Fruit fly (Drosophila melanogaster) whole organism, prepupa: ENCODE results near the gene lsn.
A peak's percentile ranks its signal among the peaks of the same experiment; 100 is the strongest.

Experiments
- Blimp-1 ChIP-seq: fragments of 200-800 bp; sonication (Bioruptor generic); optimal IDR thresholded peaks from 3 replicates; lab custom pipeline; 2017; ENCODE audit warnings: missing biosample characterization, missing genetic modification characterization, mild to moderate bottlenecking, moderate library complexity, missing genetic modification reagents
- CG10631 ChIP-seq: fragments of 200-800 bp; sonication (Bioruptor generic); optimal IDR thresholded peaks from 2 replicates; lab custom pipeline; 2016; ENCODE audit warnings: missing biosample characterization, missing genetic modification characterization
- CG10669 ChIP-seq: fragments of 200-800 bp; sonication (Bioruptor generic); optimal IDR thresholded peaks from 3 replicates; lab custom pipeline; 2018; ENCODE audit warnings: missing biosample characterization, mild to moderate bottlenecking, missing genetic modification characterization, moderate library complexity
- CG11294 ChIP-seq: fragments of 200-800 bp; sonication (Bioruptor generic); IDR thresholded peaks from 2 replicates; pipeline ENCODE4 v1.3.6; 2022; ENCODE audit warnings: missing biosample characterization, missing genetic modification characterization
- CG11762 ChIP-seq: fragments of 200-800 bp; sonication (Bioruptor generic); optimal IDR thresholded peaks from 3 replicates; lab custom pipeline; 2016; ENCODE audit warnings: missing biosample characterization, missing genetic modification characterization; ENCODE audit not compliant: insufficient read depth
- CG11902 ChIP-seq: fragments of 200-800 bp; sonication (Bioruptor generic); optimal IDR thresholded peaks from 3 replicates; lab custom pipeline; 2016; ENCODE audit warnings: missing biosample characterization, missing genetic modification characterization
- CG15336 ChIP-seq: fragments of 200-800 bp; sonication (Bioruptor generic); IDR thresholded peaks from 2 replicates; pipeline ENCODE4 v1.3.6; 2022; ENCODE audit warnings: missing biosample characterization, missing genetic modification characterization
- CG1621 ChIP-seq: fragments of 200-800 bp; sonication (Bioruptor generic); optimal IDR thresholded peaks from 3 replicates; lab custom pipeline; 2018; ENCODE audit warnings: missing biosample characterization, mild to moderate bottlenecking, missing genetic modification characterization
- CG3032 ChIP-seq: fragments of 200-800 bp; optimal IDR thresholded peaks from 2 replicates; lab custom pipeline; 2019; ENCODE audit warnings: missing biosample characterization, mild to moderate bottlenecking, missing genetic modification characterization, moderate library complexity
- CG31627 ChIP-seq: fragments of 200-800 bp; sonication (Bioruptor generic); optimal IDR thresholded peaks from 3 replicates; lab custom pipeline; 2016; ENCODE audit warnings: missing biosample characterization, missing genetic modification characterization
- CG32006 ChIP-seq: fragments of 200-800 bp; sonication (Bioruptor generic); optimal IDR thresholded peaks from 3 replicates; lab custom pipeline; 2017; ENCODE audit warnings: missing biosample characterization, mild to moderate bottlenecking, missing genetic modification characterization
- CG34406 ChIP-seq: fragments of 200-800 bp; sonication (Bioruptor generic); optimal IDR thresholded peaks from 3 replicates; lab custom pipeline; 2016; ENCODE audit warnings: missing biosample characterization, missing genetic modification characterization
- CG6163 ChIP-seq: fragments of 200-800 bp; sonication (Bioruptor generic); IDR thresholded peaks from 3 replicates; pipeline ENCODE4 v1.3.6; 2022; ENCODE audit warnings: missing biosample characterization, missing genetic modification characterization
- CG6276 ChIP-seq: fragments of 200-800 bp; sonication (Bioruptor generic); optimal IDR thresholded peaks from 2 replicates; lab custom pipeline; 2017; ENCODE audit warnings: missing biosample characterization, mild to moderate bottlenecking, missing genetic modification characterization
- CG6792 ChIP-seq: fragments of 200-800 bp; sonication (Bioruptor generic); optimal IDR thresholded peaks from 3 replicates; lab custom pipeline; 2016; ENCODE audit warnings: missing biosample characterization, missing genetic modification characterization
- CG6854 ChIP-seq: fragments of 200-800 bp; sonication (Bioruptor generic); optimal IDR thresholded peaks from 2 replicates; lab custom pipeline; 2017; ENCODE audit warnings: missing biosample characterization, mild to moderate bottlenecking, missing genetic modification characterization
- CG7368 ChIP-seq: fragments of 200-800 bp; sonication (Bioruptor generic); optimal IDR thresholded peaks from 3 replicates; lab custom pipeline; 2016; ENCODE audit warnings: missing biosample characterization, missing genetic modification characterization
- CG8119 ChIP-seq: fragments of 200-800 bp; sonication (Bioruptor generic); IDR thresholded peaks from 3 replicates; pipeline ENCODE4 v1.3.6; 2022; ENCODE audit warnings: missing biosample characterization, missing genetic modification characterization
- CG8319 ChIP-seq: fragments of 200-800 bp; sonication (Bioruptor generic); optimal IDR thresholded peaks from 3 replicates; lab custom pipeline; 2016; ENCODE audit warnings: missing biosample characterization, missing genetic modification characterization
- CG8632 ChIP-seq: fragments of 200-800 bp; sonication (Bioruptor generic); optimal IDR thresholded peaks from 3 replicates; lab custom pipeline; 2016; ENCODE audit warnings: missing biosample characterization, missing genetic modification characterization
- CG9139 ChIP-seq: fragments of 200-800 bp; sonication (Bioruptor generic); optimal IDR thresholded peaks from 3 replicates; lab custom pipeline; 2017; ENCODE audit warnings: missing biosample characterization, mild to moderate bottlenecking, missing genetic modification characterization
- Eip78C ChIP-seq: fragments of 200-800 bp; sonication (Bioruptor generic); peaks from one replicate; lab custom pipeline; 2016; ENCODE audit warnings: missing biosample characterization, missing genetic modification characterization
- Eip93F ChIP-seq: fragments of 200-800 bp; sonication (Bioruptor generic); optimal IDR thresholded peaks from 2 replicates; lab custom pipeline; 2016; ENCODE audit warnings: missing biosample characterization, mild to moderate bottlenecking, missing genetic modification characterization
- Ets21C ChIP-seq: fragments of 200-800 bp; sonication (Bioruptor generic); optimal IDR thresholded peaks from 3 replicates; lab custom pipeline; 2016; ENCODE audit warnings: missing biosample characterization, missing genetic modification characterization
- Ets96B ChIP-seq: fragments of 200-800 bp; optimal IDR thresholded peaks from 2 replicates; lab custom pipeline; 2019; ENCODE audit warnings: missing biosample characterization, mild to moderate bottlenecking, missing genetic modification characterization, moderate library complexity
- Gug ChIP-seq: fragments of 200-800 bp; sonication (Bioruptor generic); IDR thresholded peaks from 2 replicates; pipeline ENCODE4 v1.3.6; 2022; ENCODE audit warnings: missing biosample characterization, missing genetic modification characterization
- Hr38 ChIP-seq: sonication (Bioruptor generic); optimal IDR thresholded peaks from 2 replicates; lab custom pipeline; 2016; ENCODE audit warnings: missing biosample characterization, missing genetic modification characterization
- Hr39 ChIP-seq: fragments of 200-800 bp; sonication (Bioruptor generic); optimal IDR thresholded peaks from 2 replicates; lab custom pipeline; 2016; ENCODE audit warnings: missing biosample characterization, missing genetic modification characterization
- Lpt ChIP-seq: fragments of 200-800 bp; sonication (Bioruptor generic); optimal IDR thresholded peaks from 3 replicates; lab custom pipeline; 2016; ENCODE audit warnings: missing biosample characterization, missing genetic modification characterization
- Met ChIP-seq: fragments of 200-800 bp; sonication (Bioruptor generic); optimal IDR thresholded peaks from 3 replicates; lab custom pipeline; 2016; ENCODE audit warnings: missing biosample characterization, missing genetic modification characterization
- Smox ChIP-seq: fragments of 200-800 bp; sonication (Bioruptor generic); optimal IDR thresholded peaks from 3 replicates; lab custom pipeline; 2016; ENCODE audit warnings: missing biosample characterization, missing genetic modification characterization
- Sox102F ChIP-seq: fragments of 200-800 bp; sonication (Bioruptor generic); optimal IDR thresholded peaks from 2 replicates; lab custom pipeline; 2016; ENCODE audit warnings: missing biosample characterization, mild to moderate bottlenecking, missing genetic modification characterization
- Sox15 ChIP-seq: fragments of 200-800 bp; sonication (Bioruptor generic); optimal IDR thresholded peaks from 3 replicates; lab custom pipeline; 2016; ENCODE audit warnings: missing biosample characterization, missing genetic modification characterization
- achi ChIP-seq: fragments of 200-800 bp; sonication (Bioruptor generic); optimal IDR thresholded peaks from 3 replicates; lab custom pipeline; 2016; ENCODE audit warnings: missing biosample characterization, missing genetic modification characterization
- cyc ChIP-seq: fragments of 200-800 bp; sonication (Bioruptor generic); optimal IDR thresholded peaks from 3 replicates; lab custom pipeline; 2016; ENCODE audit warnings: missing biosample characterization, missing genetic modification characterization
- dac ChIP-seq: fragments of 200-800 bp; sonication (Bioruptor generic); optimal IDR thresholded peaks from 2 replicates; lab custom pipeline; 2017; ENCODE audit warnings: missing biosample characterization, mild to moderate bottlenecking, missing genetic modification characterization
- esn ChIP-seq: fragments of 200-800 bp; sonication (Bioruptor generic); optimal IDR thresholded peaks from 2 replicates; lab custom pipeline; 2016; ENCODE audit warnings: missing biosample characterization, mild to moderate bottlenecking, missing genetic modification characterization, moderate library complexity
- fd85E ChIP-seq: fragments of 200-800 bp; sonication (Bioruptor generic); optimal IDR thresholded peaks from 3 replicates; lab custom pipeline; 2016; ENCODE audit warnings: missing biosample characterization, missing genetic modification characterization
- fkh ChIP-seq: fragments of 200-800 bp; sonication (Bioruptor generic); optimal IDR thresholded peaks from 3 replicates; lab custom pipeline; 2017; ENCODE audit warnings: missing biosample characterization, mild to moderate bottlenecking, missing genetic modification characterization, moderate library complexity
- lz ChIP-seq: fragments of 200-800 bp; sonication (Bioruptor generic); optimal IDR thresholded peaks from 3 replicates; lab custom pipeline; 2016; ENCODE audit warnings: missing biosample characterization, missing genetic modification characterization
- net ChIP-seq: fragments of 200-800 bp; sonication (Bioruptor generic); optimal IDR thresholded peaks from 3 replicates; lab custom pipeline; 2016; ENCODE audit warnings: missing biosample characterization, missing genetic modification characterization
- salr ChIP-seq, 2 experiments: fragments of 200-800 bp; sonication (Bioruptor generic); optimal IDR thresholded peaks; 3 replicates each; lab custom pipeline; 2016 to 2018; ENCODE audit warnings: missing biosample characterization in 2 of 2, missing genetic modification characterization in 2 of 2, mild to moderate bottlenecking in 1 of 2
- spab ChIP-seq: fragments of 200-800 bp; sonication (Bioruptor generic); optimal IDR thresholded peaks from 2 replicates; lab custom pipeline; 2017; ENCODE audit warnings: missing biosample characterization, mild to moderate bottlenecking, missing genetic modification characterization, missing genetic modification reagents
- ss ChIP-seq, 2 experiments: fragments of 200-800 bp; sonication (Bioruptor generic); optimal IDR thresholded peaks; 2 replicates in 1 of 2; 3 replicates in 1 of 2; lab custom pipeline; 2017 to 2018; ENCODE audit warnings: mild to moderate bottlenecking in 2 of 2, missing biosample characterization in 2 of 2, missing genetic modification characterization in 2 of 2, moderate library complexity in 1 of 2
- topi ChIP-seq: fragments of 200-800 bp; sonication (Bioruptor generic); optimal IDR thresholded peaks from 3 replicates; lab custom pipeline; 2016; ENCODE audit warnings: missing biosample characterization, missing genetic modification characterization
- vri ChIP-seq: fragments of 200-800 bp; sonication (Bioruptor generic); optimal IDR thresholded peaks from 3 replicates; lab custom pipeline; 2016; ENCODE audit warnings: missing biosample characterization, mild to moderate bottlenecking, missing genetic modification characterization

lsn gene

DNA sequence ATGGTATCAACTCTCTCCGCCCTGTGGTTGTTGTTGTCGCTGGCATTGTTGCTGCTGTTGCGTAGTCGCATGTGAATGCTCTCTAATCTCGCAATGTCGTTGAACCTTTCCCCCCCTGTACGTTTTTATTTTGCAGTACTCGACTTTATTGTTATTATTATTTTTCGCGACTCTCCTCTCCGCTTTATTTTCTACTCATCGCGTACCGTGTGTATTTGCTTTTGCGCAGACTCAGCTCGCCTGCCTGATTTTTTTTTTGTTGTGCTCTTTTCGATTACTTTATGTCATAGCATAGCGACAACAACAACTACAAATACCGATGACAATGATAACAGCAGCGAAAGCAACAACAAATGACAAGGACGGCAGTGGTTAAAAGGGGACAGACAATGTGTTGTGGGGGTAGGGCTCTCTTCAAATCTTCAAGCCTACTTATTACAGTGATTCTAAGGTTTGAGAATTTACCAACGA, 35.4 kb upstream of the lsn start (continued):
- TF ChIP-seq CG1621 (tag; lab: Kevin White, UChicago) (peak; percentile 31), CG6276 (GFP tag; lab: Kevin White, UChicago) (no peak), Gug (GFP tag; lab: Robert Waterston, UW) (no peak), Ets21C (GFP tag; lab: Kevin White, UChicago) (no peak), lz (GFP tag; lab: Kevin White, UChicago) (peak; percentile 6), cyc (peak; percentile 35), Ets96B (tag; lab: Kevin White, UChicago) (peak; percentile 59), Eip93F (GFP tag; lab: Kevin White, UChicago) (peak; percentile 18), Hr39 (GFP tag; lab: Kevin White, UChicago) (peak; percentile 29), dac (GFP tag; lab: Kevin White, UChicago) (no peak), Smox (GFP tag; lab: Kevin White, UChicago) (peak; percentile 5), CG6163 (GFP tag; lab: Robert Waterston, UW) (no peak; the same call in none of the 3 replicates), net (GFP tag; lab: Kevin White, UChicago) (no peak), Lpt (GFP tag; lab: Kevin White, UChicago) (no peak), Sox15 (GFP tag; lab: Kevin White, UChicago) (no peak), CG31627 (GFP tag; lab: Kevin White, UChicago) (peak; percentile 36), vri (GFP tag; lab: Kevin White, UChicago) (peak; percentile 98), esn (GFP tag; lab: Kevin White, UChicago) (peak; percentile 48), Blimp-1 (GFP tag; lab: Kevin White, UChicago) (no peak), CG10631 (GFP tag; lab: Kevin White, UChicago) (peak; percentile 2), CG9139 (GFP tag; lab: Kevin White, UChicago) (no peak), Sox102F (peak; percentile 31)

DNA sequence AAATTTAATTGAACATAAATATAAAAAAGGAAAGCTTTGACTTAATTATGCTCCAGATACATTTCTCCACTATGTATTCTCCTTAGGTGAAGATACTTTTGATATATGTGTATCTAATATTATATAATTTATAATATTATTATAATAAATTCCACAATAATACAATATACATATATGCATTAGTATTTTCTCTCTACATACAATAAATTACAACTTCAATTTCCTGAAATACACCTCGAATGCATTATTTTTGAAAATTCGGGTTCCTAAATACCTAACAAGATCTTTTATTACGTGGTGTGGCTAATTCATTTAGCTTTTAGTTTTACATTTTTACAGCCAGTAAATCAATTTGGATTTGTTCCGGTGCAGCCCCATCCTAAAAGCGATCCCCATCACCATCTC, 34.7 kb upstream of the lsn start:
- TF ChIP-seq Ets96B (tag; lab: Kevin White, UChicago): peak; percentile 78
- no peak for TF ChIP-seq Hr39 (GFP tag; lab: Kevin White, UChicago)
- no peak for TF ChIP-seq Met
- TF ChIP-seq CG6792 (GFP tag; lab: Kevin White, UChicago): no peak
- no peak for TF ChIP-seq fkh
- no peak for TF ChIP-seq CG11294 (GFP tag; lab: Robert Waterston, UW)
- no peak for TF ChIP-seq CG6854 (GFP tag; lab: Kevin White, UChicago)
- no peak for TF ChIP-seq CG11902 (GFP tag; lab: Kevin White, UChicago)
- peak; percentile 69 for TF ChIP-seq CG11762 (GFP tag; lab: Kevin White, UChicago)
- no peak for TF ChIP-seq Hr38 (GFP tag; lab: Kevin White, UChicago)
- no peak for TF ChIP-seq vri (GFP tag; lab: Kevin White, UChicago)
- peak; percentile 62 to 66 for TF ChIP-seq ss (GFP tag; optimal IDR thresholded peaks at IDR 0.05; lab: Kevin White, UChicago)
- TF ChIP-seq achi: peak; percentile 61
- TF ChIP-seq CG7368 (GFP tag; lab: Kevin White, UChicago): no peak
- no peak for TF ChIP-seq cyc
- TF ChIP-seq CG3032: peak; percentile 76
- TF ChIP-seq CG9139 (GFP tag; lab: Kevin White, UChicago): no peak
- TF ChIP-seq Lpt (GFP tag; lab: Kevin White, UChicago): no peak
- TF ChIP-seq CG8119 (GFP tag; lab: Robert Waterston, UW): peak; percentile 76
- TF ChIP-seq spab (GFP tag; lab: Kevin White, UChicago): peak; percentile 76
- TF ChIP-seq esn (GFP tag; lab: Kevin White, UChicago): no peak
- 0 out of 2 replicates have a peak, but pooled peaks have one; percentile 14 for TF ChIP-seq Gug (GFP tag; lab: Robert Waterston, UW)
- TF ChIP-seq CG10631 (GFP tag; lab: Kevin White, UChicago): peak; percentile 76
- no peak for TF ChIP-seq Smox (GFP tag; lab: Kevin White, UChicago)
- peak; percentile 69 for TF ChIP-seq CG15336 (GFP tag; lab: Robert Waterston, UW)
- TF ChIP-seq CG8632 (GFP tag; lab: Kevin White, UChicago): peak; percentile 37
- peak in 1 of 2 experiments; percentile 70 for TF ChIP-seq salr (GFP tag; optimal IDR thresholded peaks at IDR 0.05; lab: Kevin White, UChicago)
- TF ChIP-seq CG32006 (GFP tag; lab: Kevin White, UChicago): peak; percentile 91
- no peak for TF ChIP-seq Sox15 (GFP tag; lab: Kevin White, UChicago)
- peak; percentile 68 for TF ChIP-seq CG10669 (GFP tag; lab: Kevin White, UChicago)
- TF ChIP-seq net (GFP tag; lab: Kevin White, UChicago): no peak
- no peak for TF ChIP-seq topi (GFP tag; lab: Kevin White, UChicago)
- TF ChIP-seq CG1621 (tag; lab: Kevin White, UChicago): peak; percentile 18
- peak; percentile 62 for TF ChIP-seq Eip78C (GFP tag; lab: Kevin White, UChicago)
- TF ChIP-seq CG6276 (GFP tag; lab: Kevin White, UChicago): peak; percentile 82
- TF ChIP-seq CG31627 (GFP tag; lab: Kevin White, UChicago): no peak
- TF ChIP-seq lz (GFP tag; lab: Kevin White, UChicago): no peak
- TF ChIP-seq fd85E (GFP tag; lab: Kevin White, UChicago): no peak
- TF ChIP-seq CG8319 (GFP tag; lab: Kevin White, UChicago): no peak
- TF ChIP-seq CG34406 (GFP tag; lab: Kevin White, UChicago): peak; percentile 10
